Fruit fly (Drosophila melanogaster) whole organism, prepupa: ENCODE measurements around the gene CG2926.

Experiments used
- Ets21C ChIP-seq: fragments of 200-800 bp; sonication (Bioruptor generic); optimal IDR thresholded peaks from 3 replicates; lab custom pipeline; 2016; ENCODE audit warnings: missing biosample characterization, missing genetic modification characterization
- Gug ChIP-seq: fragments of 200-800 bp; sonication (Bioruptor generic); IDR thresholded peaks from 2 replicates; pipeline ENCODE4 v1.3.6; 2022; ENCODE audit warnings: missing biosample characterization, missing genetic modification characterization
- Hr4 ChIP-seq: fragments of 200-800 bp; sonication (Bioruptor generic); optimal IDR thresholded peaks from 3 replicates; lab custom pipeline; 2016; ENCODE audit warnings: missing biosample characterization, missing genetic modification characterization
- acj6 ChIP-seq: fragments of 200-800 bp; sonication (Bioruptor generic); optimal IDR thresholded peaks from 3 replicates; lab custom pipeline; 2016; ENCODE audit warnings: missing biosample characterization, missing genetic modification characterization
- esn ChIP-seq: fragments of 200-800 bp; sonication (Bioruptor generic); optimal IDR thresholded peaks from 2 replicates; lab custom pipeline; 2016; ENCODE audit warnings: missing biosample characterization, mild to moderate bottlenecking, missing genetic modification characterization, moderate library complexity
- vri ChIP-seq: fragments of 200-800 bp; sonication (Bioruptor generic); optimal IDR thresholded peaks from 3 replicates; lab custom pipeline; 2016; ENCODE audit warnings: missing biosample characterization, mild to moderate bottlenecking, missing genetic modification characterization

DNA sequence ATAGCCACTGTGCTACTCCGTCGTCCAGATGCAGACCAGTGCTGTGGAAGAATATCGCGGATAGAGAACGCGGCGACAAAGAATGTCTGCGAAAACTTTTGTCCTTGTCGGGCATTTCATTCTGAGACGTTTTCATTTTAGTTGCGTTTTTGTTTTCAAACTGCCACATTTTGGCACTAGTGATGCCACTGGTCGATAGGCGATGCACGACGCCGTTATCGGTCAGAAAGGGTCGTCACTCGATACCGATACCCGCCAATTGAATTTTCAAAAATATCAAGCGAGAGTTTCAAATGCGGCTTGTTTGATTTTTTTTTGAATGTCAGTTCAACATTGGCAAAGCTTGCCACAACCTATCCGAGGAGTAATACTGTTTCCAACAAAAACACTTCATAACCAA lies 37.7 kb downstream of the CG2926 start:
- no peak for TF ChIP-seq vri (GFP tag; lab: Kevin White, UChicago)
- no peak for TF ChIP-seq Hr4
- no peak for TF ChIP-seq Ets21C (GFP tag; lab: Kevin White, UChicago)
- TF ChIP-seq acj6 (GFP tag; lab: Kevin White, UChicago): no peak
- no peak for TF ChIP-seq Gug (GFP tag; lab: Robert Waterston, UW)
- no peak for TF ChIP-seq esn (GFP tag; lab: Kevin White, UChicago)
